Worm (Caenorhabditis elegans) whole organism, late embryonic: ENCODE data around the gene Y58A7A.4.
"Not testable (repeated sequence)": the region's sequence is repeated elsewhere in the genome, so short reads cannot be mapped to it uniquely, and the experiment has no call there.

Experiments
- C38D4.7 ChIP-seq: fragments of 200-800 bp; sonication (Bioruptor generic); optimal IDR thresholded peaks from 2 replicates; lab custom pipeline; 2018; ENCODE audit warnings: mild to moderate bottlenecking, missing genetic modification characterization, moderate library complexity, missing compliant biosample characterization
- F13H6.1 ChIP-seq: sonication (generic microtip); optimal IDR thresholded peaks from 2 replicates; lab custom pipeline; 2016; ENCODE audit warnings: missing genetic modification characterization, missing compliant biosample characterization
- Y22D7AL.16 ChIP-seq: sonication (generic microtip); optimal IDR thresholded peaks from 2 replicates; lab custom pipeline; 2016; ENCODE audit warnings: missing genetic modification characterization, missing compliant biosample characterization
- ahr-1 ChIP-seq: sonication (generic microtip); optimal IDR thresholded peaks from 2 replicates; lab custom pipeline; 2016; ENCODE audit warnings: missing genetic modification characterization, missing compliant biosample characterization
- ama-1 ChIP-seq: fragments of 150-350 bp; optimal IDR thresholded peaks from 2 replicates; lab custom pipeline; 2014
- ceh-14 ChIP-seq: sonication (generic microtip); optimal IDR thresholded peaks from 2 replicates; lab custom pipeline; 2016; ENCODE audit warnings: missing genotype, missing genetic modification characterization, missing compliant biosample characterization
- ceh-18 ChIP-seq: sonication (generic microtip); optimal IDR thresholded peaks from 2 replicates; lab custom pipeline; 2016; ENCODE audit warnings: missing genetic modification characterization, missing compliant biosample characterization
- ceh-19 ChIP-seq: fragments of 200-800 bp; sonication (Bioruptor generic); optimal IDR thresholded peaks from 2 replicates; lab custom pipeline; 2018; ENCODE audit warnings: mild to moderate bottlenecking, missing genetic modification characterization, missing compliant biosample characterization
- ceh-24 ChIP-seq: sonication (generic microtip); optimal IDR thresholded peaks from 2 replicates; lab custom pipeline; 2016; ENCODE audit warnings: mild to moderate bottlenecking, missing genetic modification characterization, missing compliant biosample characterization
- ceh-30 ChIP-seq: fragments of 150-350 bp; optimal IDR thresholded peaks from 2 replicates; lab custom pipeline; 2014; ENCODE audit warnings: missing biosample characterization, missing genetic modification characterization
- ceh-31 ChIP-seq: sonication (generic microtip); optimal IDR thresholded peaks from 2 replicates; lab custom pipeline; 2016; ENCODE audit warnings: missing genetic modification characterization, missing compliant biosample characterization
- ceh-45 ChIP-seq: fragments of 200-800 bp; sonication (Bioruptor generic); IDR thresholded peaks from 2 replicates; pipeline ENCODE4 v1.3.6; 2022; ENCODE audit warnings: missing genetic modification reagents, missing genetic modification characterization, missing compliant biosample characterization
- ceh-6 ChIP-seq: fragments of 200-800 bp; sonication (Bioruptor generic); optimal IDR thresholded peaks from 2 replicates; lab custom pipeline; 2018; ENCODE audit warnings: mild to moderate bottlenecking, missing genetic modification characterization, missing compliant biosample characterization
- ceh-9 ChIP-seq: sonication (generic microtip); optimal IDR thresholded peaks from 2 replicates; lab custom pipeline; 2016; ENCODE audit warnings: mild to moderate bottlenecking, missing genetic modification characterization, inconsistent platforms, missing compliant biosample characterization
- che-1 ChIP-seq: sonication (generic microtip); optimal IDR thresholded peaks from 2 replicates; lab custom pipeline; 2016; ENCODE audit warnings: mild to moderate bottlenecking, missing genetic modification characterization, missing compliant biosample characterization
- dmd-4 ChIP-seq: sonication (generic microtip); optimal IDR thresholded peaks from 2 replicates; lab custom pipeline; 2016; ENCODE audit warnings: borderline replicate concordance, missing genetic modification characterization, missing compliant biosample characterization
- elt-4 ChIP-seq: sonication (generic microtip); optimal IDR thresholded peaks from 2 replicates; lab custom pipeline; 2016; ENCODE audit warnings: missing genetic modification characterization, missing compliant biosample characterization
- eyg-1 ChIP-seq: sonication (generic microtip); optimal IDR thresholded peaks from 2 replicates; lab custom pipeline; 2016; ENCODE audit warnings: missing genotype, missing genetic modification characterization, missing compliant biosample characterization
- fax-1 ChIP-seq: sonication (generic microtip); optimal IDR thresholded peaks from 2 replicates; lab custom pipeline; 2016; ENCODE audit warnings: missing genotype, missing genetic modification characterization, missing compliant biosample characterization
- fkh-6 ChIP-seq: sonication (generic microtip); optimal IDR thresholded peaks from 2 replicates; lab custom pipeline; 2016; ENCODE audit warnings: missing genetic modification characterization, missing compliant biosample characterization
- hlh-15 ChIP-seq: sonication (generic microtip); optimal IDR thresholded peaks from 2 replicates; lab custom pipeline; 2016; ENCODE audit warnings: missing genetic modification characterization, missing compliant biosample characterization
- lim-6 ChIP-seq: sonication (generic microtip); optimal IDR thresholded peaks from 2 replicates; lab custom pipeline; 2016; ENCODE audit warnings: missing genetic modification characterization, missing compliant biosample characterization
- mec-3 ChIP-seq: sonication (generic microtip); optimal IDR thresholded peaks from 2 replicates; lab custom pipeline; 2016; ENCODE audit warnings: borderline replicate concordance, missing genetic modification characterization, missing compliant biosample characterization
- nhr-232 ChIP-seq: sonication (generic microtip); optimal IDR thresholded peaks from 2 replicates; lab custom pipeline; 2016; ENCODE audit warnings: missing genetic modification characterization, missing compliant biosample characterization
- npax-4 ChIP-seq: sonication (generic microtip); optimal IDR thresholded peaks from 2 replicates; lab custom pipeline; 2016; ENCODE audit warnings: missing genetic modification characterization, missing compliant biosample characterization
- odd-2 ChIP-seq: sonication (generic microtip); optimal IDR thresholded peaks from 2 replicates; lab custom pipeline; 2017; ENCODE audit warnings: antibody characterized with exemption, mild to moderate bottlenecking, missing genetic modification characterization, missing compliant biosample characterization
- pat-9 ChIP-seq: fragments of 200-800 bp; sonication (Bioruptor generic); optimal IDR thresholded peaks from 2 replicates; lab custom pipeline; 2018; ENCODE audit warnings: mild to moderate bottlenecking, missing genetic modification characterization, moderate library complexity, missing compliant biosample characterization
- pax-1 ChIP-seq: fragments of 150-350 bp; optimal IDR thresholded peaks from 2 replicates; lab custom pipeline; 2014; ENCODE audit warnings: missing biosample characterization, missing genetic modification characterization
- pha-2 ChIP-seq: sonication (generic microtip); optimal IDR thresholded peaks from 2 replicates; lab custom pipeline; 2017; ENCODE audit warnings: mild to moderate bottlenecking, missing genetic modification characterization, missing compliant biosample characterization
- pha-4 ChIP-seq: fragments of 150-350 bp; optimal IDR thresholded peaks from 2 replicates; lab custom pipeline; 2018; ENCODE audit warnings: missing biosample characterization, missing genetic modification reagents, missing genetic modification characterization
- pqm-1 ChIP-seq: sonication (generic microtip); optimal IDR thresholded peaks from 2 replicates; lab custom pipeline; 2016; ENCODE audit warnings: missing genetic modification characterization, missing compliant biosample characterization
- pros-1 ChIP-seq: fragments of 150-350 bp; optimal IDR thresholded peaks from 2 replicates; lab custom pipeline; 2014; ENCODE audit warnings: missing biosample characterization, missing genetic modification reagents, missing genetic modification characterization
- ref-2 ChIP-seq: sonication (generic microtip); optimal IDR thresholded peaks from 2 replicates; lab custom pipeline; 2016; ENCODE audit warnings: missing genetic modification characterization, missing compliant biosample characterization
- rnt-1 ChIP-seq: sonication (generic microtip); optimal IDR thresholded peaks from 2 replicates; lab custom pipeline; 2016; ENCODE audit warnings: missing genetic modification characterization, missing compliant biosample characterization
- sdc-2 ChIP-seq: sonication (generic microtip); optimal IDR thresholded peaks from 2 replicates; lab custom pipeline; 2016; ENCODE audit warnings: missing genotype, missing genetic modification characterization, missing compliant biosample characterization
- sox-2 ChIP-seq: fragments of 200-800 bp; sonication (Bioruptor generic); IDR thresholded peaks from 2 replicates; pipeline ENCODE4 v1.3.6; 2022; ENCODE audit warnings: missing genetic modification reagents, missing genetic modification characterization, missing compliant biosample characterization
- syd-9 ChIP-seq: sonication (generic microtip); optimal IDR thresholded peaks from 2 replicates; lab custom pipeline; 2016; ENCODE audit warnings: mild to moderate bottlenecking, missing genetic modification characterization, moderate library complexity, missing compliant biosample characterization
- unc-3 ChIP-seq, 2 experiments: fragments of 200-800 bp in 1 of 2; sonication (Bioruptor generic) in 1 of 2; sonication (generic microtip) in 1 of 2; conservative IDR thresholded peaks in 1 of 2; optimal IDR thresholded peaks in 1 of 2; 2 replicates each; pipeline versions ENCODE4 v1.3.6 to Lab custom; 2016 to 2022; ENCODE audit warnings: missing compliant biosample characterization in 2 of 2, missing genetic modification characterization in 2 of 2, missing genetic modification reagents in 1 of 2
- unc-42 ChIP-seq: sonication (generic microtip); optimal IDR thresholded peaks from 2 replicates; lab custom pipeline; 2016; ENCODE audit warnings: missing genotype, missing genetic modification characterization, missing compliant biosample characterization
- unc-55 ChIP-seq: sonication (generic microtip); optimal IDR thresholded peaks from 2 replicates; lab custom pipeline; 2017; ENCODE audit warnings: missing biosample characterization, missing genetic modification reagents, missing genetic modification characterization
- ztf-16 ChIP-seq: sonication (generic microtip); optimal IDR thresholded peaks from 2 replicates; lab custom pipeline; 2017; ENCODE audit warnings: missing genetic modification characterization, missing compliant biosample characterization

Y58A7A.4 gene

ce11 chrV:5049333-5049942, 35.4 kb downstream of the Y58A7A.4 start, which contains the start of the genes pqn-51 and K11D12.14 (continued):
- peak; percentile 90 for TF ChIP-seq unc-42 (tag; lab: Kevin White, UChicago)
- TF ChIP-seq ceh-24 = no peak
- no peak for TF ChIP-seq sdc-2 (tag; lab: Kevin White, UChicago)
- no peak for TF ChIP-seq pros-1 (tag; lab: Kevin White, UChicago)
- TF ChIP-seq F13H6.1 (tag; lab: Kevin White, UChicago) = peak; percentile 68
- no peak for TF ChIP-seq dmd-4
- TF ChIP-seq ahr-1 (tag; lab: Kevin White, UChicago) = no peak
- no peak for TF ChIP-seq mec-3 (tag; lab: Kevin White, UChicago)
- peak; percentile 66 for TF ChIP-seq ceh-14
- TF ChIP-seq ama-1 (lab: Kevin White, UChicago) = peak; percentile 35
- no peak for TF ChIP-seq pha-4 (tag; lab: Kevin White, UChicago)
- peak; percentile 48 for TF ChIP-seq pax-1
- TF ChIP-seq ceh-6 (GFP tag; lab: Kevin White, UChicago) = no peak
- no peak for TF ChIP-seq hlh-15 (tag; lab: Kevin White, UChicago)
- TF ChIP-seq lim-6 (tag; lab: Kevin White, UChicago) = peak; percentile 24
- TF ChIP-seq sox-2 (GFP tag; lab: Robert Waterston, UW) = no peak
- TF ChIP-seq ceh-9 (tag; lab: Kevin White, UChicago) = no peak
- no peak for TF ChIP-seq fkh-6 (tag; lab: Kevin White, UChicago)
- 0 out of 2 replicates have a peak, but pooled peaks have one; percentile 22 for TF ChIP-seq ceh-45 (GFP tag; lab: Robert Waterston, UW)
- TF ChIP-seq unc-55 = peak; percentile 69
- TF ChIP-seq pqm-1 = peak; percentile 38
- TF ChIP-seq pat-9 = no peak
- peak; percentile 35 for TF ChIP-seq syd-9 (tag; lab: Kevin White, UChicago)
- no peak for TF ChIP-seq elt-4 (tag; lab: Kevin White, UChicago)
- TF ChIP-seq ceh-19 = no peak
- TF ChIP-seq nhr-232 (tag; lab: Kevin White, UChicago) = no peak
- TF ChIP-seq rnt-1 = peak; percentile 91
- no peak for TF ChIP-seq fax-1
- no peak for TF ChIP-seq npax-4 (tag; lab: Kevin White, UChicago)
- TF ChIP-seq Y22D7AL.16 (tag; lab: Kevin White, UChicago) = no peak
- TF ChIP-seq pha-2 (tag; lab: Kevin White, UChicago) = peak; percentile 63
- TF ChIP-seq eyg-1 (tag; lab: Kevin White, UChicago) = no peak
- TF ChIP-seq ceh-31 (tag; lab: Kevin White, UChicago) = peak; percentile 89
- peak; percentile 38 for TF ChIP-seq ztf-16
- no peak for TF ChIP-seq che-1
- peak; percentile 86 for TF ChIP-seq ref-2 (tag; lab: Kevin White, UChicago)
- peak; percentile 9; the same call in 1 of the 2 replicates for TF ChIP-seq unc-3 (GFP tag; conservative IDR thresholded peaks at IDR 0.05; lab: Robert Waterston, UW)
- TF ChIP-seq unc-3 (tag; optimal IDR thresholded peaks at IDR 0.05; lab: Kevin White, UChicago) = no peak
- TF ChIP-seq ceh-30 (tag; lab: Kevin White, UChicago) = no peak
- peak; percentile 93 for TF ChIP-seq ceh-18
- no peak for TF ChIP-seq C38D4.7 (GFP tag; lab: Kevin White, UChicago)
- TF ChIP-seq odd-2 (tag; lab: Kevin White, UChicago) = no peak

DNA sequence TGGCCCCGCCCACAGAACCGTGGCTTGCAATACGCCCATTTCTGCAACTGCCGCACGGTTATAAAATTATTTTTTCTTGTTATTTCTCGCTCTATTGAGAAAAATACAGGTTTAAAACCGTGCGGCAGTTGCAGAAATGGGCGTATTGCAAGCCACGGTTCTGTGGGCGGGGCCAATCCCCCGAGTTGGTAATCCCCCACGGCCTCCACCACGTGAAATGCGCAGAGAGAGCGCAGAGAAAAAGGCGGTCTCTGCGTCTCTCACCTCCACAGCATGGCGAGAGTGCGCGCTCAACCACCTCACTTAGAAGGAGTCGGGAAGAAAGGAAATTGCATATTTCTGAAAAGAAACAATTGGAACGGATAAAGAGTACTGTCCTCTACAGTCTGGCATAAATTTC, 37.6 kb downstream of the Y58A7A.4 start:
- 0 out of 2 replicates have a peak, but pooled peaks have one; percentile 10 for TF ChIP-seq unc-3 (GFP tag; conservative IDR thresholded peaks at IDR 0.05; lab: Robert Waterston, UW)
- TF ChIP-seq unc-3 (tag; optimal IDR thresholded peaks at IDR 0.05; lab: Kevin White, UChicago) = not testable (repeated sequence)
- TF ChIP-seq ceh-45 (GFP tag; lab: Robert Waterston, UW) = 0 out of 2 replicates have a peak, but pooled peaks have one; percentile 17
